Worm (Caenorhabditis elegans): Measurements from ENCODE around the gene fipr-9.

The fipr-9 gene

DNA sequence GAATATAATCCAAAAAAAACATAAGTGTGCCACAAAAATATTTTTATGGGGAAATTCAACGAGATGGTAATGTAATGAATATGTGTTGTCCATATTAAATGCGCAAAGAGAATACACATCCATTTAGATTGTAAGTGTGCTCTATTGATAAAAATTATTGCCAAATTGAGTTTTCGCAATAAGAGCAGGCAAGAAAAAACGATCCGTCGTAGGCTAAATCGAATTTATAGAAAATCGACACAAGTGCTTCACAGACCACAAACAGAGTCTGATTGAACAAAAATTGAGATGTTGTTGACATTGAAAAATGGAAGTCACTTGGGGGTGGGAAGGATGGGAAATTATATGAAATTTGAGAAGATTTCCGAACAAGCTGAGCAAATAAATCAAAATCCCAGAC is 43.6 kb downstream of the fipr-9 start:
- TF ChIP-seq nhr-47 (tag; optimal IDR thresholded peaks at IDR 0.05) = peak; percentile 6
- no peak for TF ChIP-seq C16A3.4 (tag; optimal IDR thresholded peaks at IDR 0.05)
- no peak for TF ChIP-seq hlh-17 (GFP tag; optimal IDR thresholded peaks at IDR 0.05; ENCODE audit: borderline replicate concordance)
- no peak for TF ChIP-seq C34B4.2 (tag; optimal IDR thresholded peaks at IDR 0.05)
- TF ChIP-seq ceh-82 (tag; optimal IDR thresholded peaks at IDR 0.05) = no peak
- peak; percentile 10 for TF ChIP-seq ces-1 (GFP tag; optimal IDR thresholded peaks at IDR 0.05)
- TF ChIP-seq alr-1 (tag; optimal IDR thresholded peaks at IDR 0.05; ENCODE audit: borderline replicate concordance) = no peak
- TF ChIP-seq ztf-4 (tag; optimal IDR thresholded peaks at IDR 0.05) = no peak
- TF ChIP-seq elt-3 (tag; optimal IDR thresholded peaks at IDR 0.05) = no peak
- no peak for TF ChIP-seq fos-1 (tag; optimal IDR thresholded peaks at IDR 0.05)
- TF ChIP-seq nhr-90 (tag; optimal IDR thresholded peaks at IDR 0.05; ENCODE audit: poor library complexity) = no peak
- TF ChIP-seq unc-30 (tag; optimal IDR thresholded peaks at IDR 0.05) = no peak
- TF ChIP-seq tbx-2 (tag; optimal IDR thresholded peaks at IDR 0.05) = no peak
- TF ChIP-seq unc-130 (tag; optimal IDR thresholded peaks at IDR 0.05) = no peak
- peak; percentile 56 for TF ChIP-seq lin-14 (GFP tag; optimal IDR thresholded peaks at IDR 0.05)
- TF ChIP-seq F16B12.6 (tag; optimal IDR thresholded peaks at IDR 0.05) = no peak
- TF ChIP-seq isw-1 (GFP tag; IDR thresholded peaks at IDR 0.05) = no peak
- peak; percentile 18 for TF ChIP-seq nhr-71 (tag; optimal IDR thresholded peaks at IDR 0.05)
- no peak for TF ChIP-seq mep-1 (tag; optimal IDR thresholded peaks at IDR 0.05)
- no peak for TF ChIP-seq mef-2 (tag; optimal IDR thresholded peaks at IDR 0.05)

DNA sequence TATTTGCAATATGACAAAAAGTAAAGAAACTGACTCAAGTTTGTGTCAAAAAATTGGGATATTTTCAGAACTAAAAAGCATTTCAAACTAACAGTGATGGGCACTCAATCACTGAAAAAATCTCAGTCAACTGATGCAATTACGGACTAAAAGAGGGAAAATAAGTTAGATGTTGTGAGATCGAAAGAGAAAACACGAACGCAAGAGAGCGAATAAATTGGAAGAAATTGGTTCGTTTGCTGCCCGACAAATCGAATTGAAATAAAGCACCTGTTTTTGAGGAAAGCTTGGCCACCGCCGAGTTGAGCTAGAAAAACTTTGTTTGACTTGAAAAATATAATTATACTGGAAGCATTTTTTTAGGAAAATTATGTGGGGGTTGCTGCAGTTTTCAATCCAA is 44.6 kb downstream of the fipr-9 start:
- no peak for TF ChIP-seq nhr-77 (tag; optimal IDR thresholded peaks at IDR 0.05)
- no peak for TF ChIP-seq ztf-4 (tag; optimal IDR thresholded peaks at IDR 0.05)
- no peak for TF ChIP-seq isw-1 (GFP tag; IDR thresholded peaks at IDR 0.05)
- TF ChIP-seq blmp-1 (tag; optimal IDR thresholded peaks at IDR 0.05) = no peak
- TF ChIP-seq vab-15 (tag; optimal IDR thresholded peaks at IDR 0.05) = no peak
- TF ChIP-seq zip-4 (GFP tag; optimal IDR thresholded peaks at IDR 0.05) = no peak
- no peak for TF ChIP-seq ceh-8 (GFP tag; optimal IDR thresholded peaks at IDR 0.05)
- TF ChIP-seq irx-1 (tag; optimal IDR thresholded peaks at IDR 0.05) = no peak
- TF ChIP-seq nhr-237 (tag; optimal IDR thresholded peaks at IDR 0.05) = no peak

DNA sequence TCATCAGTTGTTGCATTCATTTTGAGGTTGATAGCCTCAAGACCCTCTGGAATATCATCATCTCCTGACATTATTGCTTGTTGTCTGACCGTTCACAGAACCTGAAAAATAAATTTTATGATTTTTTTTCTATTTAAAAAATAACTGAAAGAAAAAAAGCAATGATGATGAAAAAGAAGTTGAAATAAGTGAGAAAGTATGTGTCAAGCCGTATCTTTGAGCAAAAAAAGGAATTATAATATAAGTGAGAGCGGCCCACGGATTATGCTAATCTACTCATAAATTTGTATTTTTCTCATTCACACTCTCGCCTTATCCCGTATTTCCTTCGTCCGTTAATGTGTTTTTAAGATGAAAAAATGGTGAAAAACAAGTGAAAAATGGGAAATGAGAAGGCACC is 48.8 kb downstream of the fipr-9 start, which contains the start of gene ric-4:
Gene ric-4, minus strand, starts transcription at position 101 of the 400 bp plus-strand sequence.
- TF ChIP-seq nhr-19 (GFP tag; conservative IDR thresholded peaks at IDR 0.05) (no peak), dsc-1 (tag; optimal IDR thresholded peaks at IDR 0.05) (peak; percentile 14), ceh-63 (GFP tag; optimal IDR thresholded peaks at IDR 0.05) (no peak), elt-3 (tag; optimal IDR thresholded peaks at IDR 0.05) (no peak), C34B4.2 (tag; optimal IDR thresholded peaks at IDR 0.05) (no peak), mdl-1 (tag; optimal IDR thresholded peaks at IDR 0.05) (no peak), nhr-85 (tag) (no peak)

Measured in whole organism, L1 larva.